ENCODE assay signal across 2 fruit fly cellular contexts in the genomic region with DNA sequence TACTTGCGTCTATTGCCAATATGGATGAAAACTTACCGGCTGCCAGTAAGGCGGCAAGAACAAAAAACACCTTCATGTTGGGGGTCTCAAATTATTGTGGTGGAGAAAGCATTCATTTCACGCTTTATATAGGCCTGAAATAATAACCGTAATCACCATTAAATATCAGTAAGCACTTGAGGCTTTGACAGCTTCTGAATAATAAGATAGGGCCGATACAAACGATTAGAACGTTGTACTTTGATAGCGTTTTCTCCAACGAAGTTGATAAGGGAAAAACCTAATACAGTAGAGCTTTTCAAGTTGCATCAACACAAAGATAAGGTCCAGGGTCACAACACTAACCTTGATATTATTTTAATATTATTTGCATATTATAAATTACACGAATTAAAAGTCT.
A peak's percentile ranks its signal among the peaks of the same experiment; 100 is the strongest.
TF ChIP-seq lines count a peak whose summit lies in the region.

A gene (minus strand): TSS at position 101 of the 400 bp plus-strand sequence.

- TF ChIP-seq CTCF in whole organism, embryonic (GFP tag; optimal IDR thresholded peaks at IDR 0.05; lab: Kevin White, UChicago) = no peak

TF ChIP-seq in whole organism, adult, 20 proteins besides CTCF, POLR2A, EP300 and RAD21:
- TF ChIP-seq bab1 (GFP tag; optimal IDR thresholded peaks at IDR 0.05; lab: Kevin White, UChicago) (no peak), kay (GFP tag; lab: Kevin White, UChicago; ENCODE audit: borderline replicate concordance) (peak; percentile 28)
TF ChIP-seq in whole organism, adult: peak in this region for 1.

TF ChIP-seq in whole organism, embryonic, 481 proteins besides CTCF, POLR2A, EP300 and RAD21:
- TF ChIP-seq ems (GFP tag; optimal IDR thresholded peaks at IDR 0.05; lab: Kevin White, UChicago) (no peak), sug (tag; optimal IDR thresholded peaks at IDR 0.05; lab: Kevin White, UChicago) (peak; percentile 28), en (GFP tag; optimal IDR thresholded peaks at IDR 0.05; lab: Kevin White, UChicago) (no peak), peb (GFP tag; IDR thresholded peaks at IDR 0.05; lab: Robert Waterston, UW) (no peak), Nf-YA (GFP tag; IDR thresholded peaks at IDR 0.05; lab: Robert Waterston, UW) (no peak), chn (GFP tag; optimal IDR thresholded peaks at IDR 0.05; lab: Kevin White, UChicago) (no peak), lov (optimal IDR thresholded peaks at IDR 0.05; lab: Kevin White, UChicago) (no peak), lov (GFP tag; IDR thresholded peaks at IDR 0.05; lab: Robert Waterston, UW) (no peak)
